Worm (Caenorhabditis elegans) whole organism, mixed stage, embryonic: ENCODE measurements around the gene M03B6.3.

Experiments
- M03D4.4 ChIP-seq: sonication (generic microtip); optimal IDR thresholded peaks from 2 replicates; lab custom pipeline; 2017; ENCODE audit warnings: mild to moderate bottlenecking, missing genetic modification characterization, missing compliant biosample characterization
- bed-3 ChIP-seq: fragments of 200-800 bp; sonication (Bioruptor generic); optimal IDR thresholded peaks from 3 replicates; lab custom pipeline; 2018; ENCODE audit warnings: mild to moderate bottlenecking, missing genetic modification characterization, moderate library complexity, missing compliant biosample characterization
- blmp-1 ChIP-seq: fragments of 150-350 bp; optimal IDR thresholded peaks from 2 replicates; lab custom pipeline; 2014; ENCODE audit warnings: missing biosample characterization, missing genetic modification characterization
- ceh-43 ChIP-seq: fragments of 200-800 bp; sonication (Bioruptor generic); optimal IDR thresholded peaks from 2 replicates; lab custom pipeline; 2018; ENCODE audit warnings: mild to moderate bottlenecking, missing genetic modification characterization, moderate library complexity, missing compliant biosample characterization
- ces-1 ChIP-seq: fragments of 150-350 bp; optimal IDR thresholded peaks from 2 replicates; lab custom pipeline; 2014; ENCODE audit warnings: missing biosample characterization, missing genetic modification reagents, missing genetic modification characterization
- cnd-1 ChIP-seq: fragments of 200-800 bp; sonication (Bioruptor generic); optimal IDR thresholded peaks from 2 replicates; lab custom pipeline; 2018; ENCODE audit warnings: mild to moderate bottlenecking, missing genetic modification characterization, missing compliant biosample characterization
- elt-1 ChIP-seq: sonication (generic microtip); optimal IDR thresholded peaks from 2 replicates; lab custom pipeline; 2017; ENCODE audit warnings: missing genetic modification characterization, mild to moderate bottlenecking, missing compliant biosample characterization, antibody characterized with exemption, moderate library complexity, borderline replicate concordance; ENCODE audit not compliant: insufficient read depth
- elt-3 ChIP-seq: fragments of 150-350 bp; optimal IDR thresholded peaks from 2 replicates; lab custom pipeline; 2014; ENCODE audit warnings: missing biosample characterization, missing genetic modification characterization
- flh-1 ChIP-seq: fragments of 200-800 bp; sonication (Bioruptor generic); optimal IDR thresholded peaks from 2 replicates; lab custom pipeline; 2018; ENCODE audit warnings: mild to moderate bottlenecking, missing genetic modification characterization, moderate library complexity, missing compliant biosample characterization
- ham-2 ChIP-seq: fragments of 200-800 bp; sonication (Bioruptor generic); optimal IDR thresholded peaks from 2 replicates; lab custom pipeline; 2018; ENCODE audit warnings: mild to moderate bottlenecking, missing genetic modification characterization, missing compliant biosample characterization
- hlh-1 ChIP-seq: fragments of 150-350 bp; optimal IDR thresholded peaks from 2 replicates; lab custom pipeline; 2014; ENCODE audit warnings: missing biosample characterization, missing genetic modification reagents, missing genetic modification characterization
- lin-13 ChIP-seq: fragments of 150-350 bp; optimal IDR thresholded peaks from 2 replicates; lab custom pipeline; 2014; ENCODE audit warnings: missing biosample characterization, missing genetic modification characterization
- lin-32 ChIP-seq: fragments of 200-800 bp; sonication (Bioruptor generic); optimal IDR thresholded peaks from 2 replicates; lab custom pipeline; 2018; ENCODE audit warnings: mild to moderate bottlenecking, missing genetic modification characterization, missing compliant biosample characterization
- lsy-2 ChIP-seq: fragments of 150-350 bp; optimal IDR thresholded peaks from 2 replicates; lab custom pipeline; 2014; ENCODE audit warnings: missing biosample characterization, missing genetic modification characterization
- mab-5 ChIP-seq: fragments of 150-350 bp; optimal IDR thresholded peaks from 2 replicates; lab custom pipeline; 2014; ENCODE audit warnings: missing biosample characterization, missing genetic modification characterization
- mep-1 ChIP-seq: fragments of 150-350 bp; optimal IDR thresholded peaks from 2 replicates; lab custom pipeline; 2017; ENCODE audit warnings: missing biosample characterization, missing genetic modification reagents, missing genetic modification characterization, inconsistent platforms
- mls-2 ChIP-seq: sonication (generic microtip); optimal IDR thresholded peaks from 2 replicates; lab custom pipeline; 2016; ENCODE audit warnings: mild to moderate bottlenecking, missing genetic modification characterization, moderate library complexity, missing compliant biosample characterization
- nhr-12 ChIP-seq: fragments of 150-350 bp; optimal IDR thresholded peaks from 2 replicates; lab custom pipeline; 2014; ENCODE audit warnings: missing biosample characterization, missing genetic modification characterization
- nhr-2 ChIP-seq: fragments of 150-350 bp; optimal IDR thresholded peaks from 2 replicates; lab custom pipeline; 2014; ENCODE audit warnings: missing biosample characterization, missing genetic modification characterization
- nhr-237 ChIP-seq: fragments of 150-350 bp; optimal IDR thresholded peaks from 2 replicates; lab custom pipeline; 2014; ENCODE audit warnings: missing biosample characterization, missing genetic modification characterization
- nhr-28 ChIP-seq: fragments of 150-350 bp; optimal IDR thresholded peaks from 2 replicates; lab custom pipeline; 2014; ENCODE audit warnings: missing biosample characterization, missing genetic modification characterization
- nhr-76 ChIP-seq: sonication (generic microtip); optimal IDR thresholded peaks from 2 replicates; lab custom pipeline; 2017; ENCODE audit warnings: missing biosample characterization, missing genetic modification characterization
- pha-4 ChIP-seq: fragments of 150-350 bp; optimal IDR thresholded peaks from 2 replicates; lab custom pipeline; 2018; ENCODE audit warnings: missing biosample characterization, missing genetic modification reagents, missing genetic modification characterization
- sem-2 ChIP-seq: fragments of 200-800 bp; sonication (Bioruptor generic); optimal IDR thresholded peaks from 2 replicates; lab custom pipeline; 2018; ENCODE audit warnings: mild to moderate bottlenecking, missing genetic modification characterization, missing compliant biosample characterization
- snpc-4 ChIP-seq: fragments of 150-350 bp; optimal IDR thresholded peaks from 2 replicates; lab custom pipeline; 2014; ENCODE audit warnings: missing biosample characterization, missing genetic modification characterization
- sptf-1 ChIP-seq: sonication (generic microtip); optimal IDR thresholded peaks from 2 replicates; lab custom pipeline; 2017; ENCODE audit warnings: mild to moderate bottlenecking, missing genetic modification characterization, moderate library complexity, missing compliant biosample characterization
- unc-120 ChIP-seq: sonication (generic microtip); optimal IDR thresholded peaks from 2 replicates; lab custom pipeline; 2017; ENCODE audit warnings: missing genetic modification characterization, missing compliant biosample characterization; ENCODE audit not compliant: poor library complexity, severe bottlenecking
- unc-39 ChIP-seq: fragments of 150-350 bp; optimal IDR thresholded peaks from 2 replicates; lab custom pipeline; 2014; ENCODE audit warnings: missing biosample characterization, missing genetic modification characterization
- unc-62 ChIP-seq: fragments of 150-350 bp; optimal IDR thresholded peaks from 2 replicates; lab custom pipeline; 2014; ENCODE audit warnings: missing biosample characterization, missing genetic modification reagents, missing genetic modification characterization
- zip-8 ChIP-seq: fragments of 150-350 bp; optimal IDR thresholded peaks from 2 replicates; lab custom pipeline; 2014; ENCODE audit warnings: missing biosample characterization, missing genetic modification characterization
- ztf-11 ChIP-seq: fragments of 150-350 bp; optimal IDR thresholded peaks from 2 replicates; lab custom pipeline; 2014; ENCODE audit warnings: missing biosample characterization, missing genetic modification characterization

Gene M03B6.3

ce11 chrX:13833448-13833847 is 30.6 kb downstream of the M03B6.3 start:
- TF ChIP-seq elt-1 (no peak), nhr-12 (tag; lab: Kevin White, UChicago) (no peak), nhr-2 (tag; lab: Kevin White, UChicago) (no peak), sem-2 (GFP tag; lab: Kevin White, UChicago) (no peak), zip-8 (tag; lab: Kevin White, UChicago) (no peak), lsy-2 (no peak), M03D4.4 (no peak), snpc-4 (tag; lab: Kevin White, UChicago) (no peak), flh-1 (GFP tag; lab: Kevin White, UChicago) (no peak), pha-4 (tag; lab: Kevin White, UChicago) (no peak), unc-120 (no peak), bed-3 (GFP tag; lab: Kevin White, UChicago) (no peak), nhr-76 (no peak)

ce11 chrX:13823482-13823881 is 40.6 kb downstream of the M03B6.3 start, which contains the start of gene twk-23:
twk-23 (minus strand) TSS chrX:13823582.
- TF ChIP-seq mab-5 (tag; lab: Kevin White, UChicago) = no peak
- TF ChIP-seq mep-1 (tag; lab: Kevin White, UChicago) = no peak
- no peak for TF ChIP-seq elt-3 (tag; lab: Kevin White, UChicago)
- TF ChIP-seq mls-2 (tag; lab: Kevin White, UChicago) = no peak
- TF ChIP-seq bed-3 (GFP tag; lab: Kevin White, UChicago) = no peak
- no peak for TF ChIP-seq nhr-237 (tag; lab: Kevin White, UChicago)
- TF ChIP-seq nhr-12 (tag; lab: Kevin White, UChicago) = no peak
- no peak for TF ChIP-seq ham-2
- no peak for TF ChIP-seq unc-62
- TF ChIP-seq ceh-43 (GFP tag; lab: Kevin White, UChicago) = no peak
- no peak for TF ChIP-seq M03D4.4
- TF ChIP-seq nhr-76 = no peak
- no peak for TF ChIP-seq hlh-1 (tag; lab: Kevin White, UChicago)
- no peak for TF ChIP-seq cnd-1 (tag; lab: Kevin White, UChicago)
- no peak for TF ChIP-seq lsy-2
- no peak for TF ChIP-seq ztf-11 (tag; lab: Kevin White, UChicago)

ce11 chrX:13818791-13819190 is 45.3 kb downstream of the M03B6.3 start:
- TF ChIP-seq nhr-2 (tag; lab: Kevin White, UChicago) (no peak), mls-2 (tag; lab: Kevin White, UChicago) (no peak), flh-1 (GFP tag; lab: Kevin White, UChicago) (no peak), sptf-1 (no peak), nhr-28 (no peak), elt-1 (no peak), mab-5 (tag; lab: Kevin White, UChicago) (no peak)
- TF ChIP-seq, all 35 proteins: peak for 0

- no peak for TF ChIP-seq elt-3 (tag; lab: Kevin White, UChicago)
- no peak for TF ChIP-seq lsy-2
- no peak for TF ChIP-seq nhr-2 (tag; lab: Kevin White, UChicago)
- TF ChIP-seq bed-3 (GFP tag; lab: Kevin White, UChicago) = no peak
- no peak for TF ChIP-seq ham-2
- TF ChIP-seq blmp-1 (tag; lab: Kevin White, UChicago) = no peak
- no peak for TF ChIP-seq unc-62
- TF ChIP-seq pha-4 (tag; lab: Kevin White, UChicago) = no peak
- no peak for TF ChIP-seq lin-13 (tag; lab: Kevin White, UChicago)
- no peak for TF ChIP-seq mep-1 (tag; lab: Kevin White, UChicago)
- no peak for TF ChIP-seq unc-39 (tag; lab: Kevin White, UChicago)
- TF ChIP-seq snpc-4 (tag; lab: Kevin White, UChicago) = no peak
- TF ChIP-seq hlh-1 (tag; lab: Kevin White, UChicago) = no peak
- TF ChIP-seq ces-1 = no peak
- TF ChIP-seq sptf-1 = no peak
- no peak for TF ChIP-seq lin-32 (GFP tag; lab: Kevin White, UChicago)
- no peak for TF ChIP-seq nhr-28
- TF ChIP-seq nhr-237 (tag; lab: Kevin White, UChicago) = no peak
- TF ChIP-seq elt-1 = no peak
- TF ChIP-seq ztf-11 (tag; lab: Kevin White, UChicago) = no peak
These were observed 52.2 kb downstream of the M03B6.3 start for ce11 chrX:13811929-13812328.
